Worm (Caenorhabditis elegans) whole organism, early embryonic: ENCODE measurements around the gene F10C1.9.

Source experiments
- B0310.2 ChIP-seq: sonication (generic microtip); optimal IDR thresholded peaks from 2 replicates; lab custom pipeline; 2016; ENCODE audit warnings: mild to moderate bottlenecking, missing genetic modification characterization, missing compliant biosample characterization
- F13C5.2 ChIP-seq: sonication (generic microtip); optimal IDR thresholded peaks from 2 replicates; lab custom pipeline; 2017; ENCODE audit warnings: mild to moderate bottlenecking, missing genetic modification characterization, inconsistent platforms, missing compliant biosample characterization
- aly-1 ChIP-seq: sonication (generic microtip); optimal IDR thresholded peaks from 2 replicates; lab custom pipeline; 2016; ENCODE audit warnings: missing genetic modification characterization, missing compliant biosample characterization
- ama-1 ChIP-seq: fragments of 150-350 bp; optimal IDR thresholded peaks from 2 replicates; lab custom pipeline; 2014
- ceh-13 ChIP-seq: fragments of 200-800 bp; sonication (Bioruptor generic); optimal IDR thresholded peaks from 2 replicates; lab custom pipeline; 2018; ENCODE audit warnings: mild to moderate bottlenecking, missing genetic modification characterization, missing compliant biosample characterization
- ceh-36 ChIP-seq: sonication (generic microtip); optimal IDR thresholded peaks from 2 replicates; lab custom pipeline; 2016; ENCODE audit warnings: missing genetic modification characterization, inconsistent platforms, missing compliant biosample characterization
- ets-7 ChIP-seq: sonication (generic microtip); optimal IDR thresholded peaks from 2 replicates; lab custom pipeline; 2016; ENCODE audit warnings: missing genotype, missing genetic modification characterization, missing compliant biosample characterization
- flt-1 ChIP-seq: fragments of 200-800 bp; sonication (Bioruptor generic); IDR thresholded peaks from 2 replicates; pipeline ENCODE4 v1.3.6; 2022; ENCODE audit warnings: missing genetic modification characterization, missing compliant biosample characterization
- hmbx-1 ChIP-seq: sonication (generic microtip); optimal IDR thresholded peaks from 2 replicates; lab custom pipeline; 2016; ENCODE audit warnings: mild to moderate bottlenecking, missing genetic modification characterization, missing compliant biosample characterization
- hmg-4 ChIP-seq: fragments of 200-800 bp; sonication (Bioruptor generic); optimal IDR thresholded peaks from 2 replicates; lab custom pipeline; 2018; ENCODE audit warnings: mild to moderate bottlenecking, missing genetic modification characterization, missing compliant biosample characterization
- hnd-1 ChIP-seq: sonication (generic microtip); optimal IDR thresholded peaks from 2 replicates; lab custom pipeline; 2016; ENCODE audit warnings: missing genetic modification characterization, missing compliant biosample characterization
- pes-1 ChIP-seq: fragments of 200-800 bp; sonication (Bioruptor generic); IDR thresholded peaks from 2 replicates; pipeline ENCODE4 v1.3.6; 2022; ENCODE audit warnings: missing genetic modification reagents, missing genetic modification characterization, missing compliant biosample characterization
- scrt-1 ChIP-seq: fragments of 200-800 bp; sonication (Bioruptor generic); IDR thresholded peaks from 2 replicates; pipeline ENCODE4 v1.3.6; 2022; ENCODE audit warnings: missing genetic modification characterization, missing compliant biosample characterization
- sea-1 ChIP-seq: fragments of 200-800 bp; sonication (Bioruptor generic); conservative IDR thresholded peaks from 2 replicates; pipeline ENCODE4 v1.3.6; 2022; ENCODE audit warnings: missing genetic modification characterization, missing compliant biosample characterization
- tbx-11 ChIP-seq: fragments of 200-800 bp; sonication (Bioruptor generic); IDR thresholded peaks from 2 replicates; pipeline ENCODE4 v1.3.6; 2022; ENCODE audit warnings: missing genetic modification characterization, missing compliant biosample characterization
- tbx-37 ChIP-seq: fragments of 200-800 bp; sonication (Bioruptor generic); conservative IDR thresholded peaks from 2 replicates; pipeline ENCODE4 v1.3.6; 2022; ENCODE audit warnings: missing genetic modification reagents, missing genetic modification characterization, missing compliant biosample characterization
- tra-4 ChIP-seq: sonication (generic microtip); optimal IDR thresholded peaks from 2 replicates; lab custom pipeline; 2017; ENCODE audit warnings: missing genetic modification characterization, missing compliant biosample characterization

F10C1.9 gene

DNA sequence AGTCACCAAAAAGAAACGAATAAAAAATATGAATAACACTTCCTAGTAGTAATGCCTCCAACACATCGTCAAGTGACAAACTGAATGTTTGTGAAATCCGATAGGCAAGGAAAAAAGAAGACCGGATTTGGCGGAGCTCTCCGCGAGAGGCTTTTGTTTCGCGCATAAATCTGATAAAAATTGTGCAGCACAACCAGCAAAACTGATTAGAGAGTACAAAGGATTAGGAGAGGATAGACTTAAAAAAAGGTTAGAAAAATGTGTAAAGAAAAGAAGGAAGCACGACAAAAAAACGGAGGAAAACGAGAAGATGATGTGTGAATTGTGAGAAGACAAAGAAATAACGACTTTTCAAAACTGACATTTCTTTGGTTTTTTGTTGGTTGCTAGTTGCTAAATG is 17.4 kb downstream of the F10C1.9 start, which contains the start of gene rab-3:
rab-3 (minus strand) TSS at position 147 of the 400 bp plus-strand sequence.
- TF ChIP-seq B0310.2 (tag; lab: Kevin White, UChicago) (no peak), sea-1 (GFP tag; lab: Robert Waterston, UW) (no peak), ama-1 (no peak), flt-1 (no peak), pes-1 (no peak)

DNA sequence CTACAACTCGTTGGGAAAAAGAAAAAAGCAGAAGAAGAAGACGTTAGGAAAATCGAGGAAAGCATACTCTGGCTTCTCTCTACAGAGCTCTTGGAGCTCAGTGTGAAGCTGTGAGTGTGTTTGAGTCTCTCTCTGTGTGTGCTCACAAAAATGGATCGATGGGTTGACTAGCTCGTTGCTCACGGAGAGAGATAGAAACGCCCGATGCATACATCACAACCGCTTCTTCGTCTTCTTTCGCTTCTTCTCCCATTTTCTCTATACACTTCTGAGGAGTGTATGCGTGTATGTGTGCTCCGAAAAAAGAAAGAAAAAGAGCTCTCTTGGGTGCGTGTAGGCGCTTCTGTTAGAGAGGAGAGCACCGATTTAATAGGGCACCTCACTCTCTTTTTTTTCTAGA is 20.0 kb downstream of the F10C1.9 start:
- TF ChIP-seq tbx-11: no peak
- no peak for TF ChIP-seq ets-7 (tag; lab: Kevin White, UChicago)
- no peak for TF ChIP-seq F13C5.2 (tag; lab: Kevin White, UChicago)
- TF ChIP-seq sea-1 (GFP tag; lab: Robert Waterston, UW): no peak
- TF ChIP-seq flt-1: no peak
- TF ChIP-seq aly-1 (tag; lab: Kevin White, UChicago): no peak
- no peak for TF ChIP-seq ceh-36 (tag; lab: Kevin White, UChicago)
- TF ChIP-seq ceh-13 (GFP tag; lab: Kevin White, UChicago): no peak
- no peak for TF ChIP-seq B0310.2 (tag; lab: Kevin White, UChicago)
- TF ChIP-seq scrt-1 (GFP tag; lab: Robert Waterston, UW): no peak
- TF ChIP-seq pes-1: no peak
- no peak for TF ChIP-seq hmbx-1 (tag; lab: Kevin White, UChicago)
- TF ChIP-seq tbx-37 (GFP tag; lab: Robert Waterston, UW): no peak
- no peak for TF ChIP-seq hmg-4
- TF ChIP-seq tra-4: no peak
- no peak for TF ChIP-seq ama-1

DNA sequence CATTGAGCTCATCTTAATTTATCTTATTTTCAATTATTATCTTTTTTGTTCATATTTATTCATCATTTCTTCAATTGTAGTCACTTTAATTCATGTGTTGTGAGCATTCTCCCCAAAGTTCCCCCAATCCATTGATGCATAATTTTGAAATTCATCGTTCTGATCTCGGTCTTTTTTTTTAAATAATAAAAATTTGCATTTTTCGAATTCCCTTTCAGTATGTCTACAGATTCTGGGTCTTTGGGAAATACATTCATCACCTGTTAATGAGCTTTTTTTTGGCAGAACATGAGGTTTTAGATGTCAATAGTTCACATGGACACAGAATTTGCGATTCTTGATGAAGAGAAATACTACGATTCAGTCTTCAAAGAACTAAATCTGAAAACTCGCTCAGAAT is 25.2 kb downstream of the F10C1.9 start, which contains the start of gene damt-1:
damt-1 (plus strand) TSS at position 301 of the 400 bp plus-strand sequence.
- TF ChIP-seq ama-1 (no peak), sea-1 (GFP tag; lab: Robert Waterston, UW) (no peak), tbx-11 (no peak), hmbx-1 (tag; lab: Kevin White, UChicago) (no peak), aly-1 (tag; lab: Kevin White, UChicago) (no peak), ets-7 (tag; lab: Kevin White, UChicago) (no peak), B0310.2 (tag; lab: Kevin White, UChicago) (no peak), tbx-37 (GFP tag; lab: Robert Waterston, UW) (no peak), ceh-36 (tag; lab: Kevin White, UChicago) (no peak), tra-4 (no peak), scrt-1 (GFP tag; lab: Robert Waterston, UW) (no peak), hmg-4 (no peak), F13C5.2 (tag; lab: Kevin White, UChicago) (no peak), ceh-13 (GFP tag; lab: Kevin White, UChicago) (no peak), pes-1 (no peak), hnd-1 (tag; lab: Kevin White, UChicago) (no peak), flt-1 (no peak)

DNA sequence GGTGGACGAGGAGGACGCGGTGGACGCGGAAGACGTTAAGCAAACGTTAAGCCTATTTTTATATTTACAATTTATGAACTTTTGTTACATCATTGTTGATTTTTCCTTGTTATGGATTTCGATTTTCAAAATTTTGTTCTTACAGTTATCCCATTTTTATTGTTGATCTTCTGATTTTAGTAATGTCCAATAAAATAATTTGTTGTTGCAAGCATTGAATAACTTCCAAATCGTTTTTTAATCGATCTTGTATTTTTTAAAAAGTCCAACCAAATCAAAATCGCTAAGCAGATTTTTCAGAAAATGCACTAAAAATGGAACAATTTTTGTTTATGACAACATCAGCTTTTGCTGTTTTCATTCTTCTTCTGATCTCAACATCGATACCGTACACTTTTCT is 27.3 kb downstream of the F10C1.9 start, which contains the start of gene zipt-3:
zipt-3 (plus strand) TSS at position 301 of the 400 bp plus-strand sequence.
- TF ChIP-seq ceh-36 (tag; lab: Kevin White, UChicago) (no peak), flt-1 (no peak)

DNA sequence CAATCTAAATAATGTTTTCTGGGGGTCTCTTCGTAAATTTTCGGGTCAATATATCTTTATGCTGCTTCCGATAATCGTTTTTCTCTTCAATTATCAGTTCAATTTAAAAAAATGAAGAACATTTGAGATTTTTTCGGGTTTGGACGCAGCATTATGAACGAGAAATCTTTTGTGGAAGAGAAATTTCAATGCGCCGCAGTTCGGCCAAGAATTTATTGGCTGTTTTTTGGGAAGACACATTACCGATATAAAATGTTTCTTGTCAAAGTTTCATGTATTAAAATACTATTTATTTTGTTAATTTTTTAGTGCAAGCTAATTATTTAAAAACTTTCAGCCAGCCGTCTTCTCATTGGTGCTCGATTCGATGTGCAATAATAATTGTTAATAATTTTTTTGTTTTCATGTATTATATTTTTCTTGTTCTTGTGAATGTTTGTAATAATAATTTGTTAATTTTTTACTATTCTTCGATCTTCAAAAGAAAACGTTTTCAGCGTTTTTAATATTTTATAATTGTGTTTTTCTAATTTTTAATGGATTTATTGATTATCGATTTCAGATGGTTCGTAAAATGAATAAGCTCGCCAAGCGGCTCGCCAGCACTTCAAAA is 29.2 kb downstream of the F10C1.9 start, which contains the start of the genes C18A3.10 and C18A3.3:
C18A3.10 (minus strand) TSS at position 101 of the 613 bp plus-strand sequence.
C18A3.3 (plus strand) TSS at position 563 of the 613 bp plus-strand sequence.
- no peak for TF ChIP-seq aly-1 (tag; lab: Kevin White, UChicago)
- no peak for TF ChIP-seq pes-1
- TF ChIP-seq hmbx-1 (tag; lab: Kevin White, UChicago): no peak
- no peak for TF ChIP-seq hnd-1 (tag; lab: Kevin White, UChicago)
- TF ChIP-seq F13C5.2 (tag; lab: Kevin White, UChicago): no peak
- no peak for TF ChIP-seq tbx-37 (GFP tag; lab: Robert Waterston, UW)
- TF ChIP-seq ceh-36 (tag; lab: Kevin White, UChicago): no peak
- no peak for TF ChIP-seq flt-1
- TF ChIP-seq ama-1: no peak
- TF ChIP-seq B0310.2 (tag; lab: Kevin White, UChicago): no peak
- TF ChIP-seq tra-4: no peak
- TF ChIP-seq sea-1 (GFP tag; lab: Robert Waterston, UW): no peak
- no peak for TF ChIP-seq ceh-13 (GFP tag; lab: Kevin White, UChicago)
- TF ChIP-seq ets-7 (tag; lab: Kevin White, UChicago): no peak
- TF ChIP-seq hmg-4: no peak
- TF ChIP-seq tbx-11: no peak
- TF ChIP-seq scrt-1 (GFP tag; lab: Robert Waterston, UW): no peak

DNA sequence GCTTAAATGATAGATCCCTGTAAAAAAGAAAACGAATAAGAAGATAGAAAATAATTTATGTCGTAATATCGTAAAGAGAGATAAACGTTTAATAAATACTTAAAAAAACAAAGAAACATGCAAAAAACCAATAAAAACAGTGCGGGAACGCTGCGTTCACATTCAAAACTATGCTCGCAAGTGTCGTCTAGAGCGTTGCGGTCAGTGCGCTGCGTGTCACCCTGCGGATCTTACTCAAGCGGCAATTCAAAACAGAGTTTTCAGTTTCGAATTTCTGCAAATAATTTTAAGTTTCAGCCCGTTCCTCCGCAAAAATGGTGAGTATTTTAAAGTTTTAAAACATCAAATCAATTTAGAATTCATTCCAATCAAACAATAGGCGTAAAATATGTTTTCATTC is 30.3 kb downstream of the F10C1.9 start, which contains the start of the genes tiar-1 and lelo-4:
tiar-1 (minus strand) TSS at position 17 of the 400 bp plus-strand sequence.
lelo-4 (plus strand) TSS at position 118 of the 400 bp plus-strand sequence.
- TF ChIP-seq hnd-1 (tag; lab: Kevin White, UChicago) (no peak), ets-7 (tag; lab: Kevin White, UChicago) (no peak), ceh-13 (GFP tag; lab: Kevin White, UChicago) (no peak), tra-4 (no peak), hmg-4 (peak; percentile 7), ceh-36 (tag; lab: Kevin White, UChicago) (no peak), F13C5.2 (tag; lab: Kevin White, UChicago) (peak; percentile 29)

DNA sequence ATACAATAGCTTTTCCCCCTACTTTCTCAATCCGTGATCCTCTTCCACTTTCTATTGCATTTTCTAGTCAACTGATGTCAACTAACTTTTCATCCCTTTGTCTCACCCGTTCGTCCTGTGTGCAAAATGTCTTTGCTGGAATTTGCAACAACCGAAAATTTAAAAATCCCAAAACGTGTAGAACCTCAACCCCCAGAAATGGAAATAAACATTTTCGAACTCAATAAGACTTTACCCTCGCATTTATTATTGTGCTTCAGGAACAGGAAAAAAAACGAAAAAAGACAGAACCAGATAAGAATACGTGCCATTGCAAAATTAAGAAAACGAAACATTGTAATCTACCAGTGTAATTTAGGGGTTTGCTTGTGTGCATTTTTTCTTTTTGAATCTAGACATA is 33.0 kb downstream of the F10C1.9 start:
- TF ChIP-seq ama-1: peak; percentile 28
- TF ChIP-seq hmg-4: no peak

DNA sequence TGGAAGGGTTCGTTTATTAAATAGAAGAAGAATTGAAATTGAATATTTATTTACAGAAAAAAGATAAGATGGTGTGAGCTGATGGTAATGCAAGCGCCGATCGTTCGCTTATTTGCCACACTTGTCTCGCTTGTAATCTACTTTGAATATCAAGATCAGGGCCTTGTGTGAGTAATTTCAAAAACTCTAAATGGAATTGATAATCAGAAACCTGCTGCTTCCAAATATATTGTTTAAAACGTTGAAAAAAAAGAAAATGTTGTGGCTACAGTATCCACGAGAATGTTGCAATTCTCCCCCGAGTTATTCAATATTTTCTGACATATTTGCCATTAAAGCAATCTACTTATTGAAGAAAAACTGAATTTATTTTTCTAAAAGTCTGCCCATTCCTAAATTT is 34.2 kb downstream of the F10C1.9 start:
- TF ChIP-seq hmbx-1 (tag; lab: Kevin White, UChicago) (no peak), ama-1 (no peak), flt-1 (no peak), tbx-11 (no peak), hmg-4 (no peak), ceh-13 (GFP tag; lab: Kevin White, UChicago) (no peak), pes-1 (no peak), ets-7 (tag; lab: Kevin White, UChicago) (no peak), ceh-36 (tag; lab: Kevin White, UChicago) (no peak), sea-1 (GFP tag; lab: Robert Waterston, UW) (no peak), hnd-1 (tag; lab: Kevin White, UChicago) (no peak), F13C5.2 (tag; lab: Kevin White, UChicago) (no peak), tra-4 (no peak), scrt-1 (GFP tag; lab: Robert Waterston, UW) (no peak), aly-1 (tag; lab: Kevin White, UChicago) (no peak), B0310.2 (tag; lab: Kevin White, UChicago) (no peak)
